Worm (Caenorhabditis elegans) whole organism, young adult: Measurements from ENCODE around the gene Y81B9A.2.
"Not testable (repeated sequence)": the region's sequence is repeated elsewhere in the genome, so short reads cannot be mapped to it uniquely, and the experiment has no call there.

ENCODE experiments used
- B0035.1 ChIP-seq: sonication (generic microtip); optimal IDR thresholded peaks from 2 replicates; lab custom pipeline; 2016; ENCODE audit warnings: missing genetic modification characterization, mild to moderate bottlenecking, missing compliant biosample characterization, missing genotype, missing genetic modification reagents
- B0336.3 ChIP-seq: fragments of 200-800 bp; sonication (Bioruptor generic); IDR thresholded peaks from 2 replicates; pipeline ENCODE4 v1.3.6; 2022; ENCODE audit warnings: missing genetic modification characterization, missing compliant biosample characterization
- C06A6.2 ChIP-seq: fragments of 200-800 bp; sonication (Bioruptor generic); conservative IDR thresholded peaks from 2 replicates; pipeline ENCODE4 v1.3.6; 2022; ENCODE audit warnings: missing genetic modification characterization, missing compliant biosample characterization
- F23B12.7 ChIP-seq: sonication (generic microtip); optimal IDR thresholded peaks from 2 replicates; lab custom pipeline; 2017; ENCODE audit warnings: missing genetic modification characterization, mild to moderate bottlenecking, missing compliant biosample characterization, antibody characterized with exemption, moderate library complexity; ENCODE audit not compliant: insufficient read depth
- F49E8.2 ChIP-seq: sonication (generic microtip); optimal IDR thresholded peaks from 3 replicates; lab custom pipeline; 2017; ENCODE audit warnings: missing genetic modification characterization, mild to moderate bottlenecking, missing compliant biosample characterization, antibody characterized with exemption, moderate library complexity; ENCODE audit not compliant: insufficient read depth
- F55B11.4 ChIP-seq: sonication (generic microtip); optimal IDR thresholded peaks from 2 replicates; lab custom pipeline; 2016; ENCODE audit warnings: missing compliant biosample characterization, missing genetic modification characterization, borderline replicate concordance; ENCODE audit not compliant: insufficient read depth
- F57C9.4 ChIP-seq: sonication (generic microtip); optimal IDR thresholded peaks from 2 replicates; lab custom pipeline; 2017; ENCODE audit warnings: mild to moderate bottlenecking, missing genetic modification characterization, missing compliant biosample characterization
- K11D2.4 ChIP-seq: fragments of 200-800 bp; sonication (Bioruptor generic); IDR thresholded peaks from 2 replicates; pipeline ENCODE4 v1.3.6; 2022; ENCODE audit warnings: missing genetic modification reagents, missing genetic modification characterization, missing compliant biosample characterization
- T07F8.4 ChIP-seq: sonication (generic microtip); optimal IDR thresholded peaks from 2 replicates; lab custom pipeline; 2016; ENCODE audit warnings: mild to moderate bottlenecking, missing genetic modification characterization, moderate library complexity, missing compliant biosample characterization
- Y53G8AR.9 ChIP-seq: fragments of 200-800 bp; sonication (Bioruptor generic); conservative IDR thresholded peaks from 2 replicates; pipeline ENCODE4 v1.3.6; 2022; ENCODE audit warnings: missing genetic modification reagents, missing genetic modification characterization, missing compliant biosample characterization
- akir-1 ChIP-seq: fragments of 200-800 bp; sonication (Bioruptor generic); optimal IDR thresholded peaks from 2 replicates; lab custom pipeline; 2018; ENCODE audit warnings: mild to moderate bottlenecking, missing genetic modification characterization, moderate library complexity, missing compliant biosample characterization
- aptf-2 ChIP-seq: fragments of 200-800 bp; sonication (Bioruptor generic); conservative IDR thresholded peaks from 2 replicates; pipeline ENCODE4 v1.3.6; 2022; ENCODE audit warnings: missing genetic modification reagents, missing genetic modification characterization, missing compliant biosample characterization
- aptf-3 ChIP-seq: fragments of 200-800 bp; sonication (Bioruptor generic); IDR thresholded peaks from 2 replicates; pipeline ENCODE4 v1.3.6; 2022; ENCODE audit warnings: missing genetic modification characterization, missing compliant biosample characterization
- attf-6 ChIP-seq: fragments of 200-800 bp; sonication (Bioruptor generic); IDR thresholded peaks from 2 replicates; pipeline ENCODE4 v1.3.6; 2022; ENCODE audit warnings: missing genetic modification reagents, missing genetic modification characterization, missing compliant biosample characterization
- cebp-2 ChIP-seq: fragments of 200-800 bp; sonication (Bioruptor generic); IDR thresholded peaks from 2 replicates; pipeline ENCODE4 v1.3.6; 2022; ENCODE audit warnings: missing genetic modification characterization, missing compliant biosample characterization
- ceh-100 ChIP-seq: fragments of 200-800 bp; sonication (Bioruptor generic); IDR thresholded peaks from 2 replicates; pipeline ENCODE4 v1.3.6; 2022; ENCODE audit warnings: missing genetic modification reagents, missing genetic modification characterization, missing compliant biosample characterization
- ceh-27 ChIP-seq: fragments of 200-800 bp; sonication (Bioruptor generic); optimal IDR thresholded peaks from 2 replicates; lab custom pipeline; 2018; ENCODE audit warnings: mild to moderate bottlenecking, missing genetic modification characterization, moderate library complexity, missing compliant biosample characterization
- ceh-91 ChIP-seq: fragments of 200-800 bp; sonication (Bioruptor generic); IDR thresholded peaks from 2 replicates; pipeline ENCODE4 v1.3.6; 2022; ENCODE audit warnings: missing genetic modification reagents, missing genetic modification characterization, missing compliant biosample characterization
- die-1 ChIP-seq: sonication (generic microtip); optimal IDR thresholded peaks from 2 replicates; lab custom pipeline; 2016; ENCODE audit warnings: missing genotype, mild to moderate bottlenecking, missing genetic modification characterization, missing compliant biosample characterization
- dox-1 ChIP-seq: fragments of 200-800 bp; sonication (Bioruptor generic); IDR thresholded peaks from 2 replicates; pipeline ENCODE4 v1.3.6; 2022; ENCODE audit warnings: missing genetic modification reagents, missing genetic modification characterization, missing compliant biosample characterization
- egrh-3 ChIP-seq: fragments of 200-800 bp; sonication (Bioruptor generic); IDR thresholded peaks from 2 replicates; pipeline ENCODE4 v1.3.6; 2022; ENCODE audit warnings: missing genetic modification reagents, missing genetic modification characterization, missing compliant biosample characterization
- hmg-20 ChIP-seq: fragments of 200-800 bp; sonication (Bioruptor generic); IDR thresholded peaks from 2 replicates; pipeline ENCODE4 v1.3.6; 2022; ENCODE audit warnings: missing genetic modification reagents, missing genetic modification characterization, missing compliant biosample characterization
- hsf-1 ChIP-seq: fragments of 200-800 bp; sonication (Bioruptor generic); IDR thresholded peaks from 2 replicates; pipeline ENCODE4 v1.3.6; 2022; ENCODE audit warnings: missing genetic modification reagents, missing genetic modification characterization, missing compliant biosample characterization
- nfya-1 ChIP-seq: sonication (generic microtip); optimal IDR thresholded peaks from 2 replicates; lab custom pipeline; 2017; ENCODE audit warnings: antibody characterized with exemption, missing compliant biosample characterization, missing genetic modification characterization, borderline replicate concordance; ENCODE audit not compliant: insufficient read depth
- nhr-120 ChIP-seq: fragments of 200-800 bp; sonication (Bioruptor generic); IDR thresholded peaks from 2 replicates; pipeline ENCODE4 v1.3.6; 2022; ENCODE audit warnings: missing genetic modification characterization, missing compliant biosample characterization
- nhr-179 ChIP-seq: sonication (generic microtip); optimal IDR thresholded peaks from 2 replicates; lab custom pipeline; 2016; ENCODE audit warnings: mild to moderate bottlenecking, missing genetic modification characterization, missing compliant biosample characterization
- nhr-27 ChIP-seq: fragments of 200-800 bp; sonication (Bioruptor generic); optimal IDR thresholded peaks from 2 replicates; lab custom pipeline; 2018; ENCODE audit warnings: mild to moderate bottlenecking, missing genetic modification characterization, moderate library complexity, missing compliant biosample characterization
- nhr-80 ChIP-seq: sonication (generic microtip); optimal IDR thresholded peaks from 2 replicates; lab custom pipeline; 2016; ENCODE audit warnings: missing genetic modification characterization, missing compliant biosample characterization
- nhr-90 ChIP-seq: sonication (generic microtip); optimal IDR thresholded peaks from 2 replicates; lab custom pipeline; 2016; ENCODE audit warnings: missing genotype, mild to moderate bottlenecking, missing genetic modification characterization, missing compliant biosample characterization
- snpc-1.1 ChIP-seq: sonication (generic microtip); optimal IDR thresholded peaks from 2 replicates; lab custom pipeline; 2017; ENCODE audit warnings: missing genetic modification characterization, mild to moderate bottlenecking, missing compliant biosample characterization, antibody characterized with exemption, moderate library complexity, missing genotype, missing genetic modification reagents; ENCODE audit not compliant: insufficient read depth
- sptf-2 ChIP-seq: fragments of 200-800 bp; sonication (Bioruptor generic); optimal IDR thresholded peaks from 2 replicates; lab custom pipeline; 2018; ENCODE audit warnings: mild to moderate bottlenecking, missing genetic modification characterization, missing compliant biosample characterization
- tbp1 ChIP-seq: fragments of 200-800 bp; sonication (Bioruptor generic); optimal IDR thresholded peaks from 2 replicates; lab custom pipeline; 2018; ENCODE audit warnings: mild to moderate bottlenecking, missing genetic modification characterization, missing compliant biosample characterization
- unc-130 ChIP-seq: sonication (generic microtip); optimal IDR thresholded peaks from 2 replicates; lab custom pipeline; 2016; ENCODE audit warnings: missing genetic modification reagents, missing genetic modification characterization, missing compliant biosample characterization
- ztf-18 ChIP-seq: sonication (generic microtip); optimal IDR thresholded peaks from 2 replicates; lab custom pipeline; 2016; ENCODE audit warnings: missing genotype, mild to moderate bottlenecking, missing genetic modification characterization, missing compliant biosample characterization
- ztf-3 ChIP-seq: fragments of 200-800 bp; sonication (Bioruptor generic); optimal IDR thresholded peaks from 2 replicates; lab custom pipeline; 2018; ENCODE audit warnings: mild to moderate bottlenecking, missing genetic modification characterization, missing compliant biosample characterization

Y81B9A.2 gene

DNA sequence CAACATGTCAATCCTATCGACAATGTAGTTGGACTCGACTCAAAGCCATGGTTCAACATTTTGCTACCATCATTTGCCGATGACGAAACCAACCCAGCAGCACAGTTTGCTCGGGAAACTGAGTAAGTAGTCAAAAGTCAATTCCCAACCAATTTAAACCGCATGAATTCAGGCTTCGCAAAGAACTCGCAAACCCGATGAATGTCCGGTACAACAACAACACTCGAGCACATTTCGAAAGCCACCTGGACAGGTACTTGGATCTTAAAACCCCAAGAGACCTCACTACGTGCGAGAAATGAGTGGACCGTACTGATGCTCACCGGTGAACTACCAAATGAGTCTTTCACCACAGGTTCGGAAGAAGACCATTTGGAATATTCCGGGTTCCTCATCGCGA lies 10.1 kb downstream of the Y81B9A.2 start:
- TF ChIP-seq F49E8.2 (tag; lab: Kevin White, UChicago) (no peak), die-1 (tag; lab: Kevin White, UChicago) (no peak), aptf-2 (no peak), ceh-91 (no peak), K11D2.4 (GFP tag; lab: Robert Waterston, UW) (no peak), dox-1 (GFP tag; lab: Robert Waterston, UW) (no peak), nfya-1 (tag; lab: Kevin White, UChicago) (no peak), ceh-27 (no peak), attf-6 (GFP tag; lab: Robert Waterston, UW) (no peak), B0035.1 (tag; lab: Kevin White, UChicago) (no peak), T07F8.4 (tag; lab: Kevin White, UChicago) (no peak), egrh-3 (GFP tag; lab: Robert Waterston, UW) (no peak)

DNA sequence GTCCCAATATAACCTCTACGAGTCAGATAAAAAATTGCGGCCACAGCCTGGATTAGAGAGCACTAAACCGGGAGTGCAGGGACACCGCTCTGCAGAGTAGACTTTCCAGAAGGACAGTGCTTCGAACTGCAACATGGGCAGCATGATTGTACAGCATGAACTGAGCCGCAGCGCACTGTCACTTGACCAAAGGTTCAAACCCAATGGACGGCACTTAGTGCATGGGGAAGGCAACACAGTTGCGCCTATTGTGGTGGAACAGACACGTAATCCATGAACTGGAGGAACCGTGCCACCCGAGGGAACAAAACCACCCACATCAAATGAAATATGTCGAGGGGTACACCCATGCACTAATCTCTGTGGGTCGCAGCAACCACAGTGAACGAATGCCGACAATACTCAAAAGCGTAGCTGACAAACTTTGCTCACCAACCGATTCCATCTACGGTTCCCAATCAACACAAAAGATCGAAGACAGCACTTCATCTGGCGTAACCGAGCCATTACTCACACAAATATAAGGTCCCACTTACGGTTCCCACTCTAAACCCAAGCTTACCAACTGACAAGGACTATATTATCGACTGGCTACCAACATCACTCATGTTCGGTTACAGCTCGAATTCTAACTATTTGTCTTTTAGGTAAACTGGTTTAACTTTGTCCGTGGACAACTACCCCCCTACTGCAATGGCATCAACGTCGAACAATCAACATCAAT lies 11.6 kb downstream of the Y81B9A.2 start:
- TF ChIP-seq ztf-3 (no peak), unc-130 (GFP tag; lab: Kevin White, UChicago) (no peak), aptf-3 (GFP tag; lab: Robert Waterston, UW) (no peak), akir-1 (GFP tag; lab: Kevin White, UChicago) (no peak), nhr-80 (no peak), F57C9.4 (tag; lab: Kevin White, UChicago) (no peak), B0336.3 (GFP tag; lab: Robert Waterston, UW) (no peak), nhr-90 (tag; lab: Kevin White, UChicago) (no peak), hsf-1 (GFP tag; lab: Robert Waterston, UW) (no peak), T07F8.4 (tag; lab: Kevin White, UChicago) (no peak), Y53G8AR.9 (GFP tag; lab: Robert Waterston, UW) (no peak), sptf-2 (GFP tag; lab: Kevin White, UChicago) (no peak), nhr-179 (tag; lab: Kevin White, UChicago) (no peak), nfya-1 (tag; lab: Kevin White, UChicago) (no peak), F23B12.7 (tag; lab: Kevin White, UChicago) (no peak), nhr-27 (tag; lab: Kevin White, UChicago) (no peak), tbp1 (GFP tag; lab: Kevin White, UChicago) (no peak), C06A6.2 (GFP tag; lab: Robert Waterston, UW) (no peak), cebp-2 (no peak), attf-6 (GFP tag; lab: Robert Waterston, UW) (no peak)
- TF ChIP-seq, all 124 proteins: peak for 0

DNA sequence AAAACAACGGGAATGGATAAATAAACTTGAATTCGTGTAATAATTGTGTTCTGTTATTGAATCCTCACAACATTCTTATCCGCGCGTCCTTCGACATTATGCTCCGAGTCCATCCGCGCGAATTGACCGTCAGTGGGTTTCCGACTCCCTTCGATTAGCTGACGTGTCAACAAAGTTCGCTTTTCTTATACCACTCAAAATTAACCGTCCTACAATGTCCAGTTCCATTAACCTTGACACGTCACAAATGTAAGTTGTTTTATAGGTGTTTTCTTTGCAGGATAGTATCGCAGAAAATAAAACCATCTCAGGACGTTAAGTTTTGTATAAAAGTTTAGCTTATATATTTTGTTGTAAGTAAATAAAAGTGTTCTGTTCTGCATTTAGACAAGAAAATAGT lies 19.5 kb downstream of the Y81B9A.2 start, which contains the start of gene crb-3:
crb-3 (plus strand) TSS at position 301 of the 400 bp plus-strand sequence.
- not testable (repeated sequence) for TF ChIP-seq ztf-18 (tag; lab: Kevin White, UChicago); F55B11.4; snpc-1.1 (tag; lab: Kevin White, UChicago)
- TF ChIP-seq, all 124 proteins: peak for 0; not testable (repeated sequence) for 124

DNA sequence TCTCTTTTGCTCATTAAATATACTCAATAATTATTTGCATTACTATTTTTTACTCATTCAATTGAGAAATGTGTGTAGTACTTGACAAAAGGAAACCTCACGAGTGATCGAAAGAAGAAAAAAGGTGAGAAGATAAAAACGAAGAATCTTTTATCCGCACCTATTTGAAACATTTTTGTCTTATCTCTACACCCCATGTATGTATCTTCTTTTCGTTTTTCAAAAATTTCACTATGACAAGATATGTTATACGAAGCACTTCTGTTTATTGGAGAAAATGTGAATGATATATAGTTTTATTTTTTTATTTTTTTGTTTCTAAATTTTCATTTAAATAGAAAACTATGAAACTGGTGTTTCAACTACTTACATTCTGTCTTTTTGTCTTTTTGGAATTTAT lies 21.1 kb downstream of the Y81B9A.2 start:
- TF ChIP-seq hmg-20 (GFP tag; lab: Robert Waterston, UW): no peak
- TF ChIP-seq ceh-100 (GFP tag; lab: Robert Waterston, UW): no peak
- no peak for TF ChIP-seq nhr-120 (GFP tag; lab: Robert Waterston, UW)
